Fruit fly (Drosophila melanogaster) S2 (cell line): Measurements from ENCODE around the gene RhoGAP92B.
A peak's percentile ranks its signal among the peaks of the same experiment; 100 is the strongest.

Experiments used
- CG8478 ChIP-seq: fragments of >200 bp; optimal IDR thresholded peaks from 2 replicates; lab custom pipeline; 2018
- CTCF ChIP-seq, 2 experiments: fragments of >200 bp; optimal IDR thresholded peaks; 2 replicates each; lab custom pipeline; 2018

RhoGAP92B gene

DNA sequence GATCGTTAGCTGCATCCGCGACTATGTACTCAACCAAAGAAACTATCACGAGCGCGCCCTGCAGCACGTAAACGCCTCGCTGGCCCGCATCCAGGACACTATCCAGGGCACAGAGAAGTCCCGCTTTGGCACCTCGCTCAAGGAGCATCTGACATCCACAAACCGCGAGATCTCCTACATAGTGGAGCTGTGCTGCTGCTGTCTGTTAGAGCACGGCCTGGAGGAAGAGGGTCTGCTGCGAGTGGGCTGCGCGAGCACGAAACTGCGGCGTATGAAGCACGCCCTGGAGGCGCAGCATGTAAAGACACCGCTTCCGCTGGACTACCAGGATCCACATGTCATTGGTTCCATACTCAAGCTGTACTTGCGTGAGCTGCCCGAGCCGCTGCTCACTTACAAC is 6.1 kb downstream of the RhoGAP92B start:
- TF ChIP-seq CTCF (optimal IDR thresholded peaks at IDR 0.05; lab: Kevin White, UChicago) (no peak), CG8478 (lab: Kevin White, UChicago) (no peak)

dm6 chr3R:19915312-19915711 is 10.3 kb downstream of the RhoGAP92B start, which contains the start of the genes Xport-A and Xport-B:
Xport-A (minus strand) TSS chr3R:19915412.
Xport-B (minus strand) TSS chr3R:19915412.
- TF ChIP-seq CG8478 (lab: Kevin White, UChicago) (no peak), CTCF (optimal IDR thresholded peaks at IDR 0.05; lab: Kevin White, UChicago) (no peak)

DNA sequence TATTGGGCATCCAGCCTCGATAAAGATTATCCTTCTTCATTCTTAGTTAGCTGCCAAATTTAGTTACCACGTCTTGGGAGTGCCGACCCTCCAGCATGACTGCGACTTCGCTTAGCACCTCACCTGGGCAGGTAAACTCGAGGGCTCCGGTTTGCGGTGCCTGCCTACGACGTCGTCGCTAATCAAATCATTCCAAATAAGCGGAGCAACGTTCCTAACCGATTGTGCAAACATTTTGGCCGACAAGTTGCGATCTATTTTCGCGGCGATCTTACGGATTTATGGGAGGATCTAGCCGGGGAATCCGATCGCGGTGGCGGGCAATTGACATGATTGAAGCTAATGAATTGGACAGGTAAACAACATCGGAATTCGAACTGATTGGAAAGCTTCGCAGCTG is 12.8 kb downstream of the RhoGAP92B start, which contains the start of gene CG4465:
CG4465 (minus strand) TSS at position 101 of the 400 bp plus-strand sequence.
- TF ChIP-seq CTCF (optimal IDR thresholded peaks at IDR 0.05; lab: Kevin White, UChicago) (no peak), CG8478 (lab: Kevin White, UChicago) (no peak)

DNA sequence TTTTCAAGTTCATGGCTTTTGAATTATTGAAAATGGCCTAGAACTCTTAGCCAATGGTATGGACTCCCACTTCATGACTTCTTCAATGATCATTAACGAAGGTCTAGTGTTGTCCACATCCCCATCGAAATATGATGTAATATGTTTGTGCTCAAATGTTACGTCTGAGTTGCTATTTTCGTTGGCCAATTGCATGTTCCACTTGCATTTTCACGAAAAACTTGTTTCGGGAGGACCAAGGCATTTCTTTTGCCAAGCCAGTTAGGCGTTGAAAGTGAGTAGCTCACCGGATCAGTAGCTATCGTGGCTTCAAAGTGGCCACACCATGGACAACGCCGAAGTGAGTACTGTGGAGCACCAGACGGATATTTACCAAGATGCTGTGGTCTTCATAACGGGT is 13.2 kb downstream of the RhoGAP92B start, which contains the start of gene CG4770:
CG4770 (plus strand) TSS at position 301 of the 400 bp plus-strand sequence.
- TF ChIP-seq CG8478 (lab: Kevin White, UChicago) (no peak), CTCF (optimal IDR thresholded peaks at IDR 0.05; lab: Kevin White, UChicago) (no peak)

dm6 chr3R:19924331-19924730 is 19.4 kb downstream of the RhoGAP92B start:
- no peak for TF ChIP-seq CG8478 (lab: Kevin White, UChicago)
- no peak for TF ChIP-seq CTCF (optimal IDR thresholded peaks at IDR 0.05; lab: Kevin White, UChicago)

dm6 chr3R:19925271-19925670 is 20.3 kb downstream of the RhoGAP92B start, which contains the start of gene CG4462:
CG4462 (minus strand) TSS chr3R:19925371.
- no peak for TF ChIP-seq CTCF (optimal IDR thresholded peaks at IDR 0.05; lab: Kevin White, UChicago)
- no peak for TF ChIP-seq CG8478 (lab: Kevin White, UChicago)

DNA sequence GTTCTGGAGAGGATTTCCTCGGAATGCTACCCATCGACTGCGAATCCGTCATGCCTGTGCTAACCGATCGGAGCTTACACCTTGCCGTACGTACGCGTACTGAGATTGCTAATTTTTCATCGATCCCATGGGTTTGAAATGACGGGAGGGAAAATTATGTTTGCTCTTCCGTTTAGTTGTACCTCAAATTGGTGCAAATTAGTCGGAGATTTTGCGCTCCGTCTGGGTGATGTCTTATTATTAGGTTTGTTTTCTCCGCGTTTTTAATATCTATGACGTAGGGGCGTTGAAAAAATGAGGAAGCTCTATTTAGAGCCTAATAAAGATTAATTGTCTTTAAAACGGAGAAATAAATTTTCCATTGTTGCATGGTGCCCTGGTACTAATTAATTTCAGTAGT is 23.6 kb downstream of the RhoGAP92B start, which contains the start of gene CG4459:
CG4459 (minus strand) TSS at position 101 of the 400 bp plus-strand sequence.
- no peak for TF ChIP-seq CG8478 (lab: Kevin White, UChicago)
- TF ChIP-seq CTCF (optimal IDR thresholded peaks at IDR 0.05; lab: Kevin White, UChicago): no peak

dm6 chr3R:19930913-19931706 is 26.1 kb downstream of the RhoGAP92B start:
- no peak for TF ChIP-seq CTCF (optimal IDR thresholded peaks at IDR 0.05; lab: Kevin White, UChicago)

DNA sequence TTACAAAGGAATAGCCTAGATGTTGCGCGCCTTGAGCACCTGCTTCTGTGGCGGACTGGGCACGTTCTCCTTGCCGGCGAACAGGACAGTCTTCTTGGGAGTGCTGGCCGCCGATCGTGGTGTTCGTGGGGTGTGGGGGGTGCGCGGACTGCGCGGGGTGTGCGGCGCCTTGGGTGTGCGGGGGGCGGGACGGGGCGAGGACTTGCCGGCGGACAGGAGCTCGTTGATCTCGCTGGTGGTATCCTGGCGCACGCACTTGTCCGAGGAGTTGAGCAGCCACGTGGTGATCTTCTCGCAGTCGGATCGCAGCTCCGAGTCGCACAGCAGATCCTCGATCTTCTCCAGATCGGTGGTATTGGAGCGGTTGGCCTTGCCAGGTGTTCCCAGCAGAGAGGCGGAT is 27.2 kb downstream of the RhoGAP92B start:
- TF ChIP-seq CG8478 (lab: Kevin White, UChicago) (no peak), CTCF (optimal IDR thresholded peaks at IDR 0.05; lab: Kevin White, UChicago) (no peak)

dm6 chr3R:19934840-19935776 is 30.1 kb downstream of the RhoGAP92B start, which contains the start of gene mira:
mira (minus strand) TSS chr3R:19935120.
- TF ChIP-seq CG8478 (lab: Kevin White, UChicago): no peak
- TF ChIP-seq CTCF (optimal IDR thresholded peaks at IDR 0.05; lab: Kevin White, UChicago): no peak

dm6 chr3R:19935777-19936125 is 30.8 kb downstream of the RhoGAP92B start:
- TF ChIP-seq CG8478 (lab: Kevin White, UChicago) (no peak), CTCF (optimal IDR thresholded peaks at IDR 0.05; lab: Kevin White, UChicago) (no peak)

- no peak for TF ChIP-seq CG8478 (lab: Kevin White, UChicago)
- peak; percentile 33 to 43 for TF ChIP-seq CTCF (optimal IDR thresholded peaks at IDR 0.05; lab: Kevin White, UChicago)
These were observed 34.1 kb downstream of the RhoGAP92B start for dm6 chr3R:19938941-19939587.

dm6 chr3R:19942312-19942711 is 37.3 kb downstream of the RhoGAP92B start, which contains the start of gene CG46042:
CG46042 (minus strand) TSS chr3R:19942412.
- TF ChIP-seq CG8478 (lab: Kevin White, UChicago) (no peak), CTCF (optimal IDR thresholded peaks at IDR 0.05; lab: Kevin White, UChicago) (no peak)

- TF ChIP-seq CG8478 (lab: Kevin White, UChicago): no peak
- no peak for TF ChIP-seq CTCF (optimal IDR thresholded peaks at IDR 0.05; lab: Kevin White, UChicago)
These were observed 43.2 kb downstream of the RhoGAP92B start, which contains the start of gene CG4783 for dm6 chr3R:19948143-19948542. CG4783 (plus strand) TSS chr3R:19948443.
